Worm (Caenorhabditis elegans): ENCODE measurements around the gene C33H5.1.

DNA sequence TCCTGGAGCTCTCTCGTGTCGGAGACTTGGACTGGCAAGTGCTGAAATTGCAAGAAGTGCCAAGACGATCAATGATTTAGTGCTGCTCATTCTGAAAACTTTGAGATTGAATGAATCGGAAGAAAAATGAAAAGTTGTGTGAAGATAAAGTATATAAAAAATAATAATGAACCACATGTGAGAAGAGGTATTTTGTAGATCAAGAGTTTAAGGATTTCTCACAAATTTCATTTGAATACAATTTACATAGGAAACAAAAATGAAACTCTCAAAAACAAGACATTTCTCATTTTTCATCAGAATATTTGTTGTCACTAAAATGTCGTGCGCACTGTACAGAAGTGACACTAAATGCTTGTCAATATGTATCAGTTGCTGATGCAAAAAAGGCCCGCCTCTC lies 13.8 kb downstream of the C33H5.1 start, which contains the start of gene T14A8.2:
- no peak for TF ChIP-seq egrh-3 (GFP tag; IDR thresholded peaks at IDR 0.05)
- no peak for TF ChIP-seq cebp-1 (GFP tag; IDR thresholded peaks at IDR 0.05)
- TF ChIP-seq cebp-1 (tag; optimal IDR thresholded peaks at IDR 0.05): no peak
- no peak for TF ChIP-seq snpc-1.3 (tag; optimal IDR thresholded peaks at IDR 0.05; ENCODE audit: insufficient read depth)
- no peak for TF ChIP-seq ztf-3 (GFP tag; optimal IDR thresholded peaks at IDR 0.05)
- no peak for TF ChIP-seq ets-4 (GFP tag; optimal IDR thresholded peaks at IDR 0.05)
- no peak for TF ChIP-seq nhr-80 (tag; optimal IDR thresholded peaks at IDR 0.05)
- TF ChIP-seq nfya-1 (tag; optimal IDR thresholded peaks at IDR 0.05; ENCODE audit: borderline replicate concordance, insufficient read depth): no peak
- no peak for TF ChIP-seq tbx-9 (tag; optimal IDR thresholded peaks at IDR 0.05; ENCODE audit: borderline replicate concordance)
- TF ChIP-seq pha-4 (tag; optimal IDR thresholded peaks at IDR 0.05): no peak
